Worm (Caenorhabditis elegans) whole organism, young adult: ENCODE results near the gene nhr-270.

Experiments used
- B0019.2 ChIP-seq: fragments of 200-800 bp; sonication (Bioruptor generic); conservative IDR thresholded peaks from 2 replicates; pipeline ENCODE4 v1.3.6; 2022; ENCODE audit warnings: missing genetic modification reagents, missing genetic modification characterization, missing compliant biosample characterization
- B0035.1 ChIP-seq: sonication (generic microtip); optimal IDR thresholded peaks from 2 replicates; lab custom pipeline; 2016; ENCODE audit warnings: missing genetic modification characterization, mild to moderate bottlenecking, missing compliant biosample characterization, missing genotype, missing genetic modification reagents
- C17E4.6 ChIP-seq: fragments of 200-800 bp; sonication (Bioruptor generic); IDR thresholded peaks from 2 replicates; pipeline ENCODE4 v1.3.6; 2022; ENCODE audit warnings: missing genetic modification reagents, missing genetic modification characterization, missing compliant biosample characterization
- F33H1.4 ChIP-seq: fragments of 200-800 bp; sonication (Bioruptor generic); IDR thresholded peaks from 2 replicates; pipeline ENCODE4 v1.3.6; 2022; ENCODE audit warnings: missing genetic modification reagents, missing genetic modification characterization, missing compliant biosample characterization
- F52B5.7 ChIP-seq: sonication (generic microtip); optimal IDR thresholded peaks from 2 replicates; lab custom pipeline; 2016; ENCODE audit warnings: mild to moderate bottlenecking, missing genetic modification characterization, missing compliant biosample characterization
- K11D2.4 ChIP-seq: fragments of 200-800 bp; sonication (Bioruptor generic); IDR thresholded peaks from 2 replicates; pipeline ENCODE4 v1.3.6; 2022; ENCODE audit warnings: missing genetic modification reagents, missing genetic modification characterization, missing compliant biosample characterization
- T07F8.4 ChIP-seq: sonication (generic microtip); optimal IDR thresholded peaks from 2 replicates; lab custom pipeline; 2016; ENCODE audit warnings: mild to moderate bottlenecking, missing genetic modification characterization, moderate library complexity, missing compliant biosample characterization
- Y53F4B.3 ChIP-seq: fragments of 200-800 bp; sonication (Bioruptor generic); IDR thresholded peaks from 2 replicates; pipeline ENCODE4 v1.3.6; 2022; ENCODE audit warnings: missing genetic modification reagents, missing genetic modification characterization, missing compliant biosample characterization
- atf-7 ChIP-seq: sonication (generic microtip); optimal IDR thresholded peaks from 2 replicates; lab custom pipeline; 2017; ENCODE audit warnings: mild to moderate bottlenecking, missing genetic modification characterization, missing compliant biosample characterization
- attf-5 ChIP-seq: fragments of 200-800 bp; sonication (Bioruptor generic); optimal IDR thresholded peaks from 2 replicates; lab custom pipeline; 2018; ENCODE audit warnings: mild to moderate bottlenecking, missing genetic modification characterization, missing compliant biosample characterization
- bed-1 ChIP-seq: fragments of 200-800 bp; sonication (Bioruptor generic); IDR thresholded peaks from 2 replicates; pipeline ENCODE4 v1.3.6; 2022; ENCODE audit warnings: missing genetic modification reagents, missing genetic modification characterization, missing compliant biosample characterization
- ccch-3 ChIP-seq: fragments of 200-800 bp; sonication (Bioruptor generic); optimal IDR thresholded peaks from 2 replicates; lab custom pipeline; 2018; ENCODE audit warnings: mild to moderate bottlenecking, missing genetic modification characterization, missing compliant biosample characterization
- cebp-2 ChIP-seq: fragments of 200-800 bp; sonication (Bioruptor generic); IDR thresholded peaks from 2 replicates; pipeline ENCODE4 v1.3.6; 2022; ENCODE audit warnings: missing genetic modification characterization, missing compliant biosample characterization
- ceh-100 ChIP-seq: fragments of 200-800 bp; sonication (Bioruptor generic); IDR thresholded peaks from 2 replicates; pipeline ENCODE4 v1.3.6; 2022; ENCODE audit warnings: missing genetic modification reagents, missing genetic modification characterization, missing compliant biosample characterization
- ceh-91 ChIP-seq: fragments of 200-800 bp; sonication (Bioruptor generic); IDR thresholded peaks from 2 replicates; pipeline ENCODE4 v1.3.6; 2022; ENCODE audit warnings: missing genetic modification reagents, missing genetic modification characterization, missing compliant biosample characterization
- chd-7 ChIP-seq: sonication (generic microtip); optimal IDR thresholded peaks from 2 replicates; lab custom pipeline; 2016; ENCODE audit warnings: mild to moderate bottlenecking, missing genetic modification characterization, moderate library complexity, missing compliant biosample characterization
- egl-44 ChIP-seq: fragments of 200-800 bp; sonication (Bioruptor generic); IDR thresholded peaks from 2 replicates; pipeline ENCODE4 v1.3.6; 2022; ENCODE audit warnings: missing genetic modification reagents, missing genetic modification characterization, missing compliant biosample characterization
- ekl-4 ChIP-seq: fragments of 200-800 bp; sonication (Bioruptor generic); IDR thresholded peaks from 2 replicates; pipeline ENCODE4 v1.3.6; 2022; ENCODE audit warnings: missing genetic modification reagents, missing genetic modification characterization, missing compliant biosample characterization
- gei-17 ChIP-seq: fragments of 200-800 bp; sonication (Bioruptor generic); optimal IDR thresholded peaks from 2 replicates; lab custom pipeline; 2018; ENCODE audit warnings: mild to moderate bottlenecking, missing genetic modification characterization, missing compliant biosample characterization
- him-1 ChIP-seq: sonication (generic microtip); optimal IDR thresholded peaks from 2 replicates; lab custom pipeline; 2016; ENCODE audit warnings: missing genotype, missing genetic modification reagents, missing genetic modification characterization, missing compliant biosample characterization
- hlh-26 ChIP-seq: fragments of 200-800 bp; sonication (Bioruptor generic); conservative IDR thresholded peaks from 2 replicates; pipeline ENCODE4 v1.3.6; 2022; ENCODE audit warnings: missing genetic modification reagents, missing genetic modification characterization, missing compliant biosample characterization
- hmg-1.2 ChIP-seq: fragments of 200-800 bp; sonication (Bioruptor generic); IDR thresholded peaks from 2 replicates; pipeline ENCODE4 v1.3.6; 2022; ENCODE audit warnings: missing genetic modification reagents, missing genetic modification characterization, missing compliant biosample characterization
- hmg-20 ChIP-seq: fragments of 200-800 bp; sonication (Bioruptor generic); IDR thresholded peaks from 2 replicates; pipeline ENCODE4 v1.3.6; 2022; ENCODE audit warnings: missing genetic modification reagents, missing genetic modification characterization, missing compliant biosample characterization
- hsf-1 ChIP-seq: fragments of 200-800 bp; sonication (Bioruptor generic); IDR thresholded peaks from 2 replicates; pipeline ENCODE4 v1.3.6; 2022; ENCODE audit warnings: missing genetic modification reagents, missing genetic modification characterization, missing compliant biosample characterization
- lin-35 ChIP-seq, 3 experiments: fragments of 150-350 bp in 2 of 3; sonication (generic microtip) in 1 of 3; optimal IDR thresholded peaks; 2 replicates each; lab custom pipeline; 2014 to 2018; ENCODE audit warnings: missing biosample characterization in 3 of 3, missing genetic modification characterization in 3 of 3, missing genetic modification reagents in 3 of 3
- lin-40 ChIP-seq: sonication (generic microtip); optimal IDR thresholded peaks from 2 replicates; lab custom pipeline; 2016; ENCODE audit warnings: missing genetic modification characterization, mild to moderate bottlenecking, missing compliant biosample characterization, missing genotype, missing genetic modification reagents
- mcd-1 ChIP-seq: fragments of 200-800 bp; sonication (Bioruptor generic); IDR thresholded peaks from 2 replicates; pipeline ENCODE4 v1.3.6; 2022; ENCODE audit warnings: missing genetic modification reagents, missing genetic modification characterization, missing compliant biosample characterization
- mel-28 ChIP-seq: sonication (generic microtip); optimal IDR thresholded peaks from 2 replicates; lab custom pipeline; 2016; ENCODE audit warnings: borderline replicate concordance, mild to moderate bottlenecking, missing genetic modification characterization, missing compliant biosample characterization
- mes-4 ChIP-seq: sonication (generic microtip); optimal IDR thresholded peaks from 2 replicates; lab custom pipeline; 2016; ENCODE audit warnings: missing genotype, missing genetic modification characterization, missing compliant biosample characterization
- nfya-1 ChIP-seq: sonication (generic microtip); optimal IDR thresholded peaks from 2 replicates; lab custom pipeline; 2017; ENCODE audit warnings: antibody characterized with exemption, missing compliant biosample characterization, missing genetic modification characterization, borderline replicate concordance; ENCODE audit not compliant: insufficient read depth
- nhr-90 ChIP-seq: sonication (generic microtip); optimal IDR thresholded peaks from 2 replicates; lab custom pipeline; 2016; ENCODE audit warnings: missing genotype, mild to moderate bottlenecking, missing genetic modification characterization, missing compliant biosample characterization
- pha-4 ChIP-seq: fragments of 150-350 bp; sonication (generic microtip); optimal IDR thresholded peaks from 2 replicates; lab custom pipeline; 2014; ENCODE audit warnings: missing biosample characterization, missing genetic modification reagents, missing genetic modification characterization
- rec-8 ChIP-seq, 2 experiments: sonication (generic microtip); optimal IDR thresholded peaks; 2 replicates each; lab custom pipeline; 2016; ENCODE audit warnings: mild to moderate bottlenecking in 2 of 2, missing genetic modification characterization in 2 of 2, missing genetic modification reagents in 2 of 2, missing genotype in 2 of 2, missing biosample characterization in 1 of 2, missing compliant biosample characterization in 1 of 2, moderate library complexity in 1 of 2
- rpc-1 ChIP-seq, 2 experiments: fragments of 150-350 bp in 1 of 2; sonication (generic microtip) in 1 of 2; optimal IDR thresholded peaks; 2 replicates each; lab custom pipeline; 2014 to 2018; ENCODE audit warnings: missing biosample characterization in 1 of 2, missing genetic modification characterization in 1 of 2, missing genetic modification reagents in 1 of 2, missing genotype in 1 of 2
- sdz-38 ChIP-seq: sonication (generic microtip); optimal IDR thresholded peaks from 2 replicates; lab custom pipeline; 2016; ENCODE audit warnings: missing genotype, missing genetic modification characterization, missing compliant biosample characterization
- snpc-3.4 ChIP-seq: sonication (generic microtip); optimal IDR thresholded peaks from 2 replicates; lab custom pipeline; 2017; ENCODE audit warnings: missing genetic modification characterization, mild to moderate bottlenecking, missing compliant biosample characterization, antibody characterized with exemption, moderate library complexity, missing genotype, missing genetic modification reagents
- somi-1 ChIP-seq: fragments of 200-800 bp; sonication (Bioruptor generic); optimal IDR thresholded peaks from 2 replicates; lab custom pipeline; 2018; ENCODE audit warnings: mild to moderate bottlenecking, missing genetic modification characterization, missing compliant biosample characterization
- tlf-1 ChIP-seq: fragments of 200-800 bp; sonication (Bioruptor generic); optimal IDR thresholded peaks from 2 replicates; lab custom pipeline; 2018; ENCODE audit warnings: mild to moderate bottlenecking, missing genetic modification characterization, missing compliant biosample characterization
- unc-62 ChIP-seq: fragments of 150-350 bp; optimal IDR thresholded peaks from 2 replicates; lab custom pipeline; 2014; ENCODE audit warnings: missing biosample characterization, missing genetic modification reagents, missing genetic modification characterization
- zfh-2 ChIP-seq: fragments of 200-800 bp; sonication (Bioruptor generic); conservative IDR thresholded peaks from 2 replicates; pipeline ENCODE4 v1.3.6; 2022; ENCODE audit warnings: missing genetic modification reagents, missing genetic modification characterization, missing compliant biosample characterization
- zim-3 ChIP-seq: sonication (generic microtip); optimal IDR thresholded peaks from 2 replicates; lab custom pipeline; 2017; ENCODE audit warnings: mild to moderate bottlenecking, missing genetic modification characterization, moderate library complexity, missing compliant biosample characterization
- ztf-18 ChIP-seq: sonication (generic microtip); optimal IDR thresholded peaks from 2 replicates; lab custom pipeline; 2016; ENCODE audit warnings: missing genotype, mild to moderate bottlenecking, missing genetic modification characterization, missing compliant biosample characterization

nhr-270 gene

ce11 chrV:804485-804884, at the start of gene nhr-270:
TSS of gene nhr-270 (minus strand) at chrV:804741.
- TF ChIP-seq hmg-20 (GFP tag; lab: Robert Waterston, UW), result no peak
- no peak for TF ChIP-seq him-1
- TF ChIP-seq zfh-2, result peak; percentile 38; the same call in 1 of the 2 replicates

- no peak for TF ChIP-seq ekl-4 (GFP tag; lab: Robert Waterston, UW)
- TF ChIP-seq cebp-2, result no peak
- no peak for TF ChIP-seq bed-1 (GFP tag; lab: Robert Waterston, UW)
- TF ChIP-seq unc-62 (GFP tag; lab: Kevin White, UChicago), result no peak
- no peak for TF ChIP-seq pha-4 (tag; lab: Kevin White, UChicago)
- no peak for TF ChIP-seq rec-8 (tag; optimal IDR thresholded peaks at IDR 0.05; lab: Kevin White, UChicago)
- TF ChIP-seq zim-3 (tag; lab: Kevin White, UChicago), result no peak
- TF ChIP-seq B0019.2 (GFP tag; lab: Robert Waterston, UW), result no peak
- no peak for TF ChIP-seq hlh-26 (GFP tag; lab: Robert Waterston, UW)
- no peak for TF ChIP-seq atf-7
- TF ChIP-seq T07F8.4, result no peak
- TF ChIP-seq, all 124 proteins: peak for 0
These were observed 47.6 kb upstream of the nhr-270 start, which contains the start of gene K09C6.3 for ce11 chrV:852184-852583. TSS of gene K09C6.3 (plus strand) at chrV:852484.

ce11 chrV:849512-849911, 45.0 kb upstream of the nhr-270 start, which contains the start of gene srbc-12:
TSS of gene srbc-12 (plus strand) at chrV:849812.
- TF ChIP-seq ceh-100 (GFP tag; lab: Robert Waterston, UW), result no peak
- no peak for TF ChIP-seq nhr-90
- no peak for TF ChIP-seq chd-7 (tag; lab: Kevin White, UChicago)
- no peak for TF ChIP-seq F52B5.7 (tag; lab: Kevin White, UChicago)
- TF ChIP-seq somi-1 (GFP tag; lab: Kevin White, UChicago), result no peak
- TF ChIP-seq tlf-1 (GFP tag; lab: Kevin White, UChicago), result no peak
- no peak for TF ChIP-seq lin-40
- TF ChIP-seq B0035.1 (tag; lab: Kevin White, UChicago), result no peak
- TF ChIP-seq hmg-20 (GFP tag; lab: Robert Waterston, UW), result no peak
- no peak for TF ChIP-seq sdz-38
- no peak for TF ChIP-seq gei-17 (GFP tag; lab: Kevin White, UChicago)
- no peak for TF ChIP-seq mes-4 (tag; lab: Kevin White, UChicago)
- TF ChIP-seq mcd-1, result no peak
- TF ChIP-seq egl-44 (GFP tag; lab: Robert Waterston, UW), result no peak
- TF ChIP-seq hlh-26 (GFP tag; lab: Robert Waterston, UW), result no peak
- TF ChIP-seq K11D2.4 (GFP tag; lab: Robert Waterston, UW), result no peak
- TF ChIP-seq C17E4.6 (GFP tag; lab: Robert Waterston, UW), result no peak
- no peak for TF ChIP-seq Y53F4B.3 (GFP tag; lab: Robert Waterston, UW)

DNA sequence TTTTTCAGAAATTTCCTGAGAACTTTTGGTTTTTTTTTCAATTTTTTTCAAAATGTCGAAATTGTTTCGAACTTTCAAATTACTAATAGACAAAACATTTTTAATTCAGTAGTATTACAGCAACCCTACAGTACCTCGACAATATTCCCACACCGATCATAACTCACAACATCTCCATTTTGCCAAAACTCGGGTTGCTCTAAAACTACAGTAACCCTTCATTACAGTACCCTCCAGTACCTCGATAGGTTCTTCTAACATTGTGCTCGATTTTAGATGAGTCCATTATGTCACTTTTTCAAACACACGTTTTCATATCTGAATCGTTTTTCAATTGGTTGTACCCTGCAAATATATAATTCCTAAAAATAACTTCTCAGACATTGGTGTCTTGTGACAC, 44.5 kb upstream of the nhr-270 start:
- TF ChIP-seq lin-35 (GFP tag; optimal IDR thresholded peaks at IDR 0.05; lab: Kevin White, UChicago) (no peak), ccch-3 (GFP tag; lab: Kevin White, UChicago) (no peak), T07F8.4 (no peak), hmg-1.2 (GFP tag; lab: Robert Waterston, UW) (no peak), hsf-1 (GFP tag; lab: Robert Waterston, UW) (no peak), B0019.2 (GFP tag; lab: Robert Waterston, UW) (no peak), snpc-3.4 (tag; lab: Kevin White, UChicago) (no peak), atf-7 (no peak), ceh-91 (no peak), nfya-1 (no peak), cebp-2 (no peak), F33H1.4 (GFP tag; lab: Robert Waterston, UW) (no peak), mel-28 (tag; lab: Kevin White, UChicago) (no peak), rpc-1 (optimal IDR thresholded peaks at IDR 0.05; lab: Kevin White, UChicago) (no peak), rpc-1 (tag; optimal IDR thresholded peaks at IDR 0.05; lab: Kevin White, UChicago) (no peak), mes-4 (tag; lab: Kevin White, UChicago) (no peak), ztf-18 (tag; lab: Kevin White, UChicago) (no peak), attf-5 (GFP tag; lab: Kevin White, UChicago) (no peak)
